Fruit fly (Drosophila melanogaster): ENCODE measurements around the gene CG4836.

The CG4836 gene

dm6 chr3R:19999474-19999873 is 14.2 kb upstream of the CG4836 start (continued):
- TF ChIP-seq ind (GFP tag; optimal IDR thresholded peaks at IDR 0.05) (peak; percentile 58), CG32767 (GFP tag; IDR thresholded peaks at IDR 0.05) (peak; percentile 76), hb (GFP tag; IDR thresholded peaks at IDR 0.05; ENCODE audit: partially characterized antibody) (no peak), rib (GFP tag; IDR thresholded peaks at IDR 0.05) (0 out of 2 replicates have a peak, but pooled peaks have one; percentile 30), unc-4 (GFP tag; IDR thresholded peaks at IDR 0.05; ENCODE audit: partially characterized antibody) (no peak), Ssrp (tag; optimal IDR thresholded peaks at IDR 0.05) (peak; percentile 89), ac (GFP tag; optimal IDR thresholded peaks at IDR 0.05) (no peak), Drgx (GFP tag; IDR thresholded peaks at IDR 0.05) (peak; percentile 88), ab (GFP tag; optimal IDR thresholded peaks at IDR 0.05) (no peak), CG7357 (GFP tag; IDR thresholded peaks at IDR 0.05) (peak; percentile 50; the same call in 2 of the 3 replicates), sens (GFP tag) (peak; percentile 79), HLH54F (GFP tag; optimal IDR thresholded peaks at IDR 0.05) (no peak), CG6791 (GFP tag; IDR thresholded peaks at IDR 0.05; ENCODE audit: partially characterized antibody) (no peak), CG1647 (GFP tag; optimal IDR thresholded peaks at IDR 0.05) (no peak), GATAe (GFP tag; conservative IDR thresholded peaks at IDR 0.05) (no peak), CG15696 (tag; optimal IDR thresholded peaks at IDR 0.05) (peak; percentile 89), lmd (GFP tag; IDR thresholded peaks at IDR 0.05) (peak; percentile 87), CG2202 (tag; optimal IDR thresholded peaks at IDR 0.05) (peak; percentile 60), D19A (tag; optimal IDR thresholded peaks at IDR 0.05) (peak; percentile 84), NC2α (GFP tag; optimal IDR thresholded peaks at IDR 0.05) (no peak), CG9817 (tag; optimal IDR thresholded peaks at IDR 0.05) (peak; percentile 77), CG6175 (GFP tag; IDR thresholded peaks at IDR 0.05) (0 out of 3 replicates have a peak, but pooled peaks have one; percentile 15), en (GFP tag; optimal IDR thresholded peaks at IDR 0.05) (no peak), CG14014 (GFP tag; IDR thresholded peaks at IDR 0.05) (peak; percentile 78), CG11398 (GFP tag; optimal IDR thresholded peaks at IDR 0.05) (no peak), cwo (GFP tag; optimal IDR thresholded peaks at IDR 0.05) (peak; percentile 51), CG9932 (GFP tag; IDR thresholded peaks at IDR 0.05) (peak; percentile 77), gsb (GFP tag; IDR thresholded peaks at IDR 0.05) (peak; percentile 46; the same call in 1 of the 2 replicates), Trl (optimal IDR thresholded peaks at IDR 0.05) (no peak), Trl (GFP tag; optimal IDR thresholded peaks at IDR 0.05) (peak; percentile 14), az2 (GFP tag; optimal IDR thresholded peaks at IDR 0.05) (peak; percentile 77), sima (GFP tag; optimal IDR thresholded peaks at IDR 0.05) (no peak), cato (GFP tag; optimal IDR thresholded peaks at IDR 0.05; ENCODE audit: borderline replicate concordance) (peak; percentile 11), CG2678 (tag; optimal IDR thresholded peaks at IDR 0.05) (peak; percentile 88), CG3838 (GFP tag; optimal IDR thresholded peaks at IDR 0.05) (no peak), CG17385 (GFP tag; optimal IDR thresholded peaks at IDR 0.05) (peak; percentile 77), exex (tag; optimal IDR thresholded peaks at IDR 0.05) (peak; percentile 39), klu (GFP tag; IDR thresholded peaks at IDR 0.05) (peak; percentile 52; the same call in 1 of the 2 replicates), h (optimal IDR thresholded peaks at IDR 0.05) (no peak), pnt (GFP tag; optimal IDR thresholded peaks at IDR 0.05) (no peak), fd96Cb (tag; optimal IDR thresholded peaks at IDR 0.05) (peak; percentile 82), CG6254 (GFP tag; optimal IDR thresholded peaks at IDR 0.05) (peak; percentile 42), Dp (GFP tag; optimal IDR thresholded peaks at IDR 0.05) (no peak), CG8765 (GFP tag; IDR thresholded peaks at IDR 0.05) (peak; percentile 62), CG17359 (tag; optimal IDR thresholded peaks at IDR 0.05) (peak; percentile 90), trem (tag; optimal IDR thresholded peaks at IDR 0.05) (peak; percentile 71), Gsc (GFP tag; IDR thresholded peaks at IDR 0.05) (no peak), otp (GFP tag; IDR thresholded peaks at IDR 0.05) (peak; percentile 85), usp (GFP tag; optimal IDR thresholded peaks at IDR 0.05) (no peak), schlank (tag; optimal IDR thresholded peaks at IDR 0.05) (peak; percentile 2), HmgD (GFP tag; optimal IDR thresholded peaks at IDR 0.05) (no peak), Myb (GFP tag; optimal IDR thresholded peaks at IDR 0.05) (no peak), CG11247 (GFP tag; IDR thresholded peaks at IDR 0.05) (peak; percentile 78)
